Worm (Caenorhabditis elegans) whole organism, L1 larva: ENCODE results near the gene str-190.
A peak's percentile ranks its signal among the peaks of the same experiment; 100 is the strongest.

ENCODE experiments used
- C04F5.9 ChIP-seq: sonication (generic microtip); optimal IDR thresholded peaks from 2 replicates; lab custom pipeline; 2016; ENCODE audit warnings: missing genetic modification characterization, missing compliant biosample characterization
- C34B4.2 ChIP-seq: sonication (generic microtip); optimal IDR thresholded peaks from 2 replicates; lab custom pipeline; 2017; ENCODE audit warnings: mild to moderate bottlenecking, missing genetic modification characterization, missing compliant biosample characterization
- Y116A8C.19 ChIP-seq: sonication (generic microtip); optimal IDR thresholded peaks from 2 replicates; lab custom pipeline; 2016; ENCODE audit warnings: missing compliant biosample characterization, missing genetic modification characterization, borderline replicate concordance
- aha-1 ChIP-seq: fragments of 150-350 bp; optimal IDR thresholded peaks from 2 replicates; lab custom pipeline; 2014; ENCODE audit warnings: missing biosample characterization, missing genetic modification characterization
- aly-2 ChIP-seq: fragments of 150-350 bp; optimal IDR thresholded peaks from 2 replicates; lab custom pipeline; 2014; ENCODE audit warnings: missing biosample characterization, missing genetic modification characterization
- ama-1 ChIP-seq: fragments of 150-350 bp; optimal IDR thresholded peaks from 2 replicates; lab custom pipeline; 2014
- ceh-63 ChIP-seq: fragments of 200-800 bp; sonication (Bioruptor generic); optimal IDR thresholded peaks from 2 replicates; lab custom pipeline; 2018; ENCODE audit warnings: mild to moderate bottlenecking, missing genetic modification characterization, missing compliant biosample characterization
- ceh-8 ChIP-seq: fragments of 200-800 bp; sonication (Bioruptor generic); optimal IDR thresholded peaks from 2 replicates; lab custom pipeline; 2018; ENCODE audit warnings: mild to moderate bottlenecking, missing genetic modification characterization, moderate library complexity, missing compliant biosample characterization
- ceh-82 ChIP-seq, 3 experiments: fragments of 150-350 bp in 1 of 3; sonication (generic microtip) in 2 of 3; optimal IDR thresholded peaks; 2 replicates each; lab custom pipeline; 2014 to 2017; ENCODE audit warnings: missing biosample characterization in 3 of 3, missing genetic modification characterization in 3 of 3
- ces-1 ChIP-seq: fragments of 150-350 bp; optimal IDR thresholded peaks from 2 replicates; lab custom pipeline; 2014; ENCODE audit warnings: missing biosample characterization, missing genetic modification reagents, missing genetic modification characterization
- dpl-1 ChIP-seq, 3 experiments: fragments of 150-350 bp in 2 of 3; sonication (generic microtip) in 1 of 3; optimal IDR thresholded peaks; 2 replicates each; lab custom pipeline; 2014 to 2017; ENCODE audit warnings: missing biosample characterization in 3 of 3, missing genetic modification characterization in 3 of 3, missing genetic modification reagents in 3 of 3
- dsc-1 ChIP-seq: sonication (generic microtip); optimal IDR thresholded peaks from 2 replicates; lab custom pipeline; 2016; ENCODE audit warnings: mild to moderate bottlenecking, missing genetic modification characterization, missing compliant biosample characterization
- efl-1 ChIP-seq, 4 experiments: fragments of 150-350 bp; optimal IDR thresholded peaks in 3 of 4; peaks in 1 of 4; 1 replicate in 1 of 4; 2 replicates in 3 of 4; lab custom pipeline; 2014; ENCODE audit warnings: missing biosample characterization in 2 of 4, missing genetic modification characterization in 2 of 4, missing genetic modification reagents in 2 of 4
- efl-3 ChIP-seq: fragments of 200-800 bp; sonication (Bioruptor generic); optimal IDR thresholded peaks from 2 replicates; lab custom pipeline; 2018; ENCODE audit warnings: mild to moderate bottlenecking, missing genetic modification characterization, missing compliant biosample characterization
- egl-27 ChIP-seq, 2 experiments: fragments of 150-350 bp in 1 of 2; sonication (generic microtip); optimal IDR thresholded peaks; 3 replicates each; lab custom pipeline; 2017 to 2018; ENCODE audit warnings: missing biosample characterization in 2 of 2, missing genetic modification characterization in 2 of 2, missing genetic modification reagents in 2 of 2
- elt-2 ChIP-seq: sonication (generic microtip); optimal IDR thresholded peaks from 2 replicates; lab custom pipeline; 2016; ENCODE audit warnings: missing genetic modification characterization, mild to moderate bottlenecking, inconsistent platforms, missing compliant biosample characterization, missing genetic modification reagents
- elt-3 ChIP-seq, 6 experiments: fragments of 150-350 bp in 1 of 6; sonication (generic microtip); optimal IDR thresholded peaks; 2 replicates each; lab custom pipeline; 2017 to 2018; ENCODE audit warnings: missing biosample characterization in 6 of 6, missing genetic modification characterization in 6 of 6, inconsistent platforms in 1 of 6
- fkh-10 ChIP-seq: sonication (generic microtip); optimal IDR thresholded peaks from 2 replicates; lab custom pipeline; 2017; ENCODE audit warnings: missing biosample characterization, missing genetic modification reagents, missing genetic modification characterization
- fos-1 ChIP-seq: fragments of 150-350 bp; optimal IDR thresholded peaks from 2 replicates; lab custom pipeline; 2014; ENCODE audit warnings: missing biosample characterization, missing genetic modification characterization
- hlh-17 ChIP-seq: fragments of 200-800 bp; sonication (Bioruptor generic); optimal IDR thresholded peaks from 2 replicates; lab custom pipeline; 2018; ENCODE audit warnings: missing genetic modification characterization, mild to moderate bottlenecking, missing compliant biosample characterization, moderate library complexity, borderline replicate concordance
- hlh-4 ChIP-seq: sonication (generic microtip); optimal IDR thresholded peaks from 2 replicates; lab custom pipeline; 2016; ENCODE audit warnings: mild to moderate bottlenecking, missing genetic modification characterization, missing compliant biosample characterization
- irx-1 ChIP-seq: sonication (generic microtip); optimal IDR thresholded peaks from 2 replicates; lab custom pipeline; 2016; ENCODE audit warnings: missing genetic modification characterization, missing compliant biosample characterization
- isw-1 ChIP-seq: fragments of 200-800 bp; sonication (Bioruptor generic); IDR thresholded peaks from 2 replicates; pipeline ENCODE4 v1.3.6; 2022; ENCODE audit warnings: missing genetic modification characterization, missing compliant biosample characterization
- jun-1 ChIP-seq: fragments of 150-350 bp; optimal IDR thresholded peaks from 2 replicates; lab custom pipeline; 2014; ENCODE audit warnings: missing biosample characterization, missing genetic modification reagents, missing genetic modification characterization
- lin-13 ChIP-seq: fragments of 150-350 bp; optimal IDR thresholded peaks from 2 replicates; lab custom pipeline; 2014; ENCODE audit warnings: missing biosample characterization, missing genetic modification reagents, missing genetic modification characterization
- lin-14 ChIP-seq: fragments of 200-800 bp; sonication (Bioruptor generic); optimal IDR thresholded peaks from 2 replicates; lab custom pipeline; 2018; ENCODE audit warnings: mild to moderate bottlenecking, missing genetic modification characterization, moderate library complexity, missing compliant biosample characterization
- lin-39 ChIP-seq: fragments of 150-350 bp; optimal IDR thresholded peaks from 2 replicates; lab custom pipeline; 2014; ENCODE audit warnings: missing biosample characterization, missing genetic modification reagents, missing genetic modification characterization
- lsy-2 ChIP-seq, 2 experiments: fragments of 150-350 bp; optimal IDR thresholded peaks; 2 replicates each; lab custom pipeline; 2014; ENCODE audit warnings: missing biosample characterization in 2 of 2, missing genetic modification characterization in 2 of 2
- mab-9 ChIP-seq: fragments of 200-800 bp; sonication (Bioruptor generic); IDR thresholded peaks from 2 replicates; pipeline ENCODE4 v1.3.6; 2022; ENCODE audit warnings: missing genetic modification reagents, missing genetic modification characterization, missing compliant biosample characterization
- mdl-1 ChIP-seq, 2 experiments: fragments of 150-350 bp; optimal IDR thresholded peaks; 2 replicates each; lab custom pipeline; 2014 to 2017; ENCODE audit warnings: missing biosample characterization in 2 of 2, missing genetic modification characterization in 2 of 2, inconsistent platforms in 1 of 2
- mef-2 ChIP-seq: fragments of 150-350 bp; optimal IDR thresholded peaks from 2 replicates; lab custom pipeline; 2014; ENCODE audit warnings: missing biosample characterization, missing genetic modification characterization
- nhr-19 ChIP-seq: fragments of 200-800 bp; sonication (Bioruptor generic); conservative IDR thresholded peaks from 2 replicates; pipeline ENCODE4 v1.3.6; 2022; ENCODE audit warnings: missing genetic modification characterization, missing compliant biosample characterization
- nhr-20 ChIP-seq: sonication (generic microtip); optimal IDR thresholded peaks from 2 replicates; lab custom pipeline; 2016; ENCODE audit warnings: mild to moderate bottlenecking, missing genetic modification characterization, missing compliant biosample characterization
- nhr-237 ChIP-seq: fragments of 150-350 bp; optimal IDR thresholded peaks from 2 replicates; lab custom pipeline; 2014; ENCODE audit warnings: missing biosample characterization, missing genetic modification characterization
- nhr-28 ChIP-seq: fragments of 150-350 bp; optimal IDR thresholded peaks from 2 replicates; lab custom pipeline; 2014; ENCODE audit warnings: missing biosample characterization, missing genetic modification characterization
- nhr-47 ChIP-seq: sonication (generic microtip); optimal IDR thresholded peaks from 2 replicates; lab custom pipeline; 2016; ENCODE audit warnings: mild to moderate bottlenecking, missing genetic modification characterization, moderate library complexity, missing compliant biosample characterization
- nhr-76 ChIP-seq: sonication (generic microtip); optimal IDR thresholded peaks from 2 replicates; lab custom pipeline; 2017; ENCODE audit warnings: missing biosample characterization, missing genetic modification characterization
- pag-3 ChIP-seq: sonication (generic microtip); optimal IDR thresholded peaks from 2 replicates; lab custom pipeline; 2017; ENCODE audit warnings: missing genetic modification characterization, mild to moderate bottlenecking, missing compliant biosample characterization, antibody characterized with exemption, borderline replicate concordance; ENCODE audit not compliant: insufficient read depth
- pax-3 ChIP-seq: fragments of 200-800 bp; sonication (Bioruptor generic); optimal IDR thresholded peaks from 2 replicates; lab custom pipeline; 2018; ENCODE audit warnings: mild to moderate bottlenecking, missing genetic modification characterization, moderate library complexity, missing compliant biosample characterization
- rnt-1 ChIP-seq: sonication (generic microtip); optimal IDR thresholded peaks from 2 replicates; lab custom pipeline; 2016; ENCODE audit warnings: mild to moderate bottlenecking, missing genetic modification characterization, moderate library complexity, missing compliant biosample characterization
- snu-23 ChIP-seq: sonication (generic microtip); optimal IDR thresholded peaks from 2 replicates; lab custom pipeline; 2016; ENCODE audit warnings: missing genetic modification characterization, missing compliant biosample characterization
- sox-4 ChIP-seq: sonication (generic microtip); optimal IDR thresholded peaks from 2 replicates; lab custom pipeline; 2016; ENCODE audit warnings: missing genetic modification characterization, missing compliant biosample characterization
- sptf-1 ChIP-seq: fragments of 150-350 bp; optimal IDR thresholded peaks from 2 replicates; lab custom pipeline; 2014; ENCODE audit warnings: missing biosample characterization, missing genetic modification characterization
- sup-37 ChIP-seq: fragments of 200-800 bp; sonication (Bioruptor generic); optimal IDR thresholded peaks from 2 replicates; lab custom pipeline; 2018; ENCODE audit warnings: mild to moderate bottlenecking, missing genetic modification characterization, missing compliant biosample characterization
- swsn-7 ChIP-seq: sonication (generic microtip); optimal IDR thresholded peaks from 2 replicates; lab custom pipeline; 2016; ENCODE audit warnings: missing genetic modification characterization, missing compliant biosample characterization
- tbx-2 ChIP-seq: sonication (generic microtip); optimal IDR thresholded peaks from 2 replicates; lab custom pipeline; 2016; ENCODE audit warnings: missing genetic modification characterization, missing compliant biosample characterization
- tlp-1 ChIP-seq: fragments of 150-350 bp; optimal IDR thresholded peaks from 2 replicates; lab custom pipeline; 2014; ENCODE audit warnings: missing biosample characterization, missing genetic modification characterization
- unc-86 ChIP-seq: sonication (generic microtip); optimal IDR thresholded peaks from 2 replicates; lab custom pipeline; 2016; ENCODE audit warnings: missing genetic modification characterization, missing compliant biosample characterization
- unc-98 ChIP-seq: fragments of 200-800 bp; sonication (Bioruptor generic); IDR thresholded peaks from 2 replicates; pipeline ENCODE4 v1.3.6; 2022; ENCODE audit warnings: missing genetic modification characterization, missing compliant biosample characterization
- xbp-1 ChIP-seq: sonication (generic microtip); optimal IDR thresholded peaks from 2 replicates; lab custom pipeline; 2016; ENCODE audit warnings: missing genetic modification characterization, missing compliant biosample characterization
- zag-1 ChIP-seq: fragments of 150-350 bp; optimal IDR thresholded peaks from 2 replicates; lab custom pipeline; 2014; ENCODE audit warnings: missing biosample characterization, missing genetic modification characterization
- zip-4 ChIP-seq: fragments of 200-800 bp; sonication (Bioruptor generic); optimal IDR thresholded peaks from 2 replicates; lab custom pipeline; 2018; ENCODE audit warnings: mild to moderate bottlenecking, missing genetic modification characterization, moderate library complexity, missing compliant biosample characterization
- ztf-4 ChIP-seq: fragments of 150-350 bp; optimal IDR thresholded peaks from 2 replicates; lab custom pipeline; 2014; ENCODE audit warnings: missing biosample characterization, missing genetic modification characterization

Gene str-190

DNA sequence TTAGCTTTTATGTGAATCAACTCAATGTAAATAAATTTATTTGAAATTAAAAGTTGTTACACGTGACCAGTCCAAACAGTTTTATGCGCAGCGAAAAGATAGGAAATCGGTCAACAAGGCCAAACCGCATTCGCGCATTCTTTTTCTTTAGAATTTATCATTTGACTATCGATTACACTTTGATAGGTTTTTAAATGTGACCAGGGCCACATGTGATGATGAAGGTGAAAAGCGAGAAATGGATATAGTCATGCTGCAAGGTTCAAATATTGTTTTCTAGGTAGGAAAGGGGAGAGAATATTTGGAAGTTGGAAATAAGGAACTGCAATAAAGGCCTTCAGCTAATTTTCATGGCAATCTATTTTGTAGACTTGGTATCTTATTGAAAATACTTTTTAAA is 41.4 kb downstream of the str-190 start:
- peak in 4 of 6 experiments; percentile 0 to 97 (median 50) for TF ChIP-seq elt-3 (tag; optimal IDR thresholded peaks at IDR 0.05; lab: Kevin White, UChicago)
- no peak for TF ChIP-seq irx-1
- TF ChIP-seq aly-2 (tag; lab: Kevin White, UChicago), result no peak
- TF ChIP-seq nhr-76, result no peak
- no peak for TF ChIP-seq ces-1 (GFP tag; lab: Kevin White, UChicago)
- TF ChIP-seq ceh-63 (GFP tag; lab: Kevin White, UChicago), result no peak
- peak; percentile 71 for TF ChIP-seq lin-14 (GFP tag; lab: Kevin White, UChicago)
- no peak for TF ChIP-seq rnt-1 (tag; lab: Kevin White, UChicago)
- peak; percentile 80 for TF ChIP-seq nhr-20 (tag; lab: Kevin White, UChicago)
- TF ChIP-seq unc-98, result no peak
- no peak for TF ChIP-seq Y116A8C.19
- TF ChIP-seq egl-27 (tag; optimal IDR thresholded peaks at IDR 0.05; lab: Kevin White, UChicago), result no peak
- no peak for TF ChIP-seq isw-1 (GFP tag; lab: Robert Waterston, UW)
- no peak for TF ChIP-seq sup-37 (GFP tag; lab: Kevin White, UChicago)
- TF ChIP-seq fkh-10, result no peak
- TF ChIP-seq pax-3 (tag; lab: Kevin White, UChicago), result no peak
- TF ChIP-seq lsy-2 (tag; optimal IDR thresholded peaks at IDR 0.05; lab: Kevin White, UChicago), result peak in 1 of 2 experiments; percentile 44
- TF ChIP-seq efl-3, result no peak
- peak; percentile 79 for TF ChIP-seq nhr-19 (GFP tag; lab: Robert Waterston, UW)
- TF ChIP-seq nhr-47 (tag; lab: Kevin White, UChicago), result peak; percentile 57
- TF ChIP-seq nhr-237 (tag; lab: Kevin White, UChicago), result no peak
- no peak for TF ChIP-seq fos-1 (tag; lab: Kevin White, UChicago)
- TF ChIP-seq C04F5.9 (tag; lab: Kevin White, UChicago), result no peak
- TF ChIP-seq hlh-17 (GFP tag; lab: Kevin White, UChicago), result no peak
- no peak for TF ChIP-seq lin-13 (GFP tag; lab: Kevin White, UChicago)
- peak in 2 of 3 experiments; percentile 20 to 31 for TF ChIP-seq dpl-1 (GFP tag; optimal IDR thresholded peaks at IDR 0.05; lab: Kevin White, UChicago)
- no peak for TF ChIP-seq dsc-1 (tag; lab: Kevin White, UChicago)
- no peak for TF ChIP-seq ceh-82 (tag; optimal IDR thresholded peaks at IDR 0.05; lab: Kevin White, UChicago)
- no peak for TF ChIP-seq xbp-1
- peak; percentile 65 for TF ChIP-seq tbx-2 (tag; lab: Kevin White, UChicago)
- no peak for TF ChIP-seq elt-2 (tag; lab: Kevin White, UChicago)
- no peak for TF ChIP-seq pag-3 (tag; lab: Kevin White, UChicago)
- TF ChIP-seq sox-4 (tag; lab: Kevin White, UChicago), result no peak
- TF ChIP-seq mef-2, result no peak
- no peak for TF ChIP-seq sptf-1 (tag; lab: Kevin White, UChicago)
- peak; percentile 4 for TF ChIP-seq swsn-7 (tag; lab: Kevin White, UChicago)
- TF ChIP-seq nhr-28 (tag; lab: Kevin White, UChicago), result no peak
- TF ChIP-seq mdl-1 (tag; optimal IDR thresholded peaks at IDR 0.05; lab: Kevin White, UChicago), result peak in 1 of 2 experiments; percentile 79
- TF ChIP-seq ztf-4, result peak; percentile 67
- TF ChIP-seq aha-1 (tag; lab: Kevin White, UChicago), result no peak
- no peak for TF ChIP-seq unc-86 (tag; lab: Kevin White, UChicago)
- TF ChIP-seq hlh-4, result no peak
- no peak for TF ChIP-seq tlp-1 (tag; lab: Kevin White, UChicago)
- TF ChIP-seq ceh-8 (GFP tag; lab: Kevin White, UChicago), result no peak
- peak; percentile 87 for TF ChIP-seq ama-1 (lab: Kevin White, UChicago)
- TF ChIP-seq efl-1 (optimal IDR thresholded peaks at IDR 0.05; lab: Kevin White, UChicago), result peak in 1 of 2 experiments; percentile 14
- TF ChIP-seq efl-1 (GFP tag; optimal IDR thresholded peaks at IDR 0.05 in 1 of 2; lab: Kevin White, UChicago), result peak in 1 of 2 experiments; percentile 1
- TF ChIP-seq lin-39 (tag; lab: Kevin White, UChicago), result no peak
- peak; percentile 74 for TF ChIP-seq snu-23 (GFP tag; lab: Kevin White, UChicago)
- no peak for TF ChIP-seq C34B4.2 (tag; lab: Kevin White, UChicago)
- TF ChIP-seq jun-1 (tag; lab: Kevin White, UChicago), result no peak
- TF ChIP-seq zag-1 (tag; lab: Kevin White, UChicago), result no peak
- TF ChIP-seq mab-9, result no peak
- no peak for TF ChIP-seq zip-4
